Worm (Caenorhabditis elegans) whole organism, L3 larva: ENCODE results near the gene C41H7.2.

Source experiments
- elt-2 ChIP-seq: sonication (generic microtip); optimal IDR thresholded peaks from 2 replicates; lab custom pipeline; 2016; ENCODE audit warnings: missing genetic modification reagents, mild to moderate bottlenecking, missing genetic modification characterization, missing compliant biosample characterization
- fkh-10 ChIP-seq: sonication (generic microtip); optimal IDR thresholded peaks from 2 replicates; lab custom pipeline; 2017; ENCODE audit warnings: missing biosample characterization, missing genetic modification reagents, missing genetic modification characterization
- nhr-12 ChIP-seq: fragments of 150-350 bp; optimal IDR thresholded peaks from 2 replicates; lab custom pipeline; 2014; ENCODE audit warnings: missing biosample characterization, missing genetic modification characterization
- nhr-23 ChIP-seq: fragments of 150-350 bp; optimal IDR thresholded peaks from 2 replicates; lab custom pipeline; 2014; ENCODE audit warnings: missing biosample characterization, missing genetic modification reagents, missing genetic modification characterization
- pqm-1 ChIP-seq: fragments of 150-350 bp; optimal IDR thresholded peaks from 2 replicates; lab custom pipeline; 2017; ENCODE audit warnings: missing biosample characterization, missing genetic modification characterization, inconsistent platforms
- snpc-4 ChIP-seq: fragments of 150-350 bp; optimal IDR thresholded peaks from 2 replicates; lab custom pipeline; 2014; ENCODE audit warnings: missing biosample characterization, missing genetic modification characterization
- unc-39 ChIP-seq: sonication (generic microtip); optimal IDR thresholded peaks from 4 replicates; lab custom pipeline; 2017; ENCODE audit warnings: missing biosample characterization, missing genetic modification characterization
- ztf-11 ChIP-seq: fragments of 150-350 bp; optimal IDR thresholded peaks from 2 replicates; lab custom pipeline; 2014; ENCODE audit warnings: missing biosample characterization, missing genetic modification characterization

DNA sequence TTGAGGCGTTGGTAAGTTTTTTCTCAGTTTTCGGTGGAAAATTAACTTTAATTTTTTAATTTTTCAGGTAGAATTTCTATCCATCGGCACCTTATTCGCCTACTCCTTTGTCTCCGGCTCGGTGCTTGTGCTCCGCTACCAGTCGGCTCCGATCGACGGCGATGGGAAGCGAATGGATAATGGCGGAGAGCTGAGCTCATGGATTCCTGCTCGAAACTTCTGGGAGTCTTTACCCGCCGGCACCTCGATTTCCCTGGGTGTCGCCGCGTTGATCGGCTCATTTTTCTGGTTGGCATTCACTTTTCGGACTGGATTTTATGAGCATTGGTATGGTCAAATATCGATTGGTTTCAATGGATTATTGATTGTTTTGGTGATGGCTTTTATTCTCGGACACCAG is 20.3 kb downstream of the C41H7.2 start:
- TF ChIP-seq fkh-10 (GFP tag; lab: Kevin White, UChicago) (no peak), nhr-12 (tag; lab: Kevin White, UChicago) (no peak), pqm-1 (tag; lab: Kevin White, UChicago) (no peak), elt-2 (tag; lab: Kevin White, UChicago) (no peak), snpc-4 (no peak), ztf-11 (no peak), nhr-23 (tag; lab: Kevin White, UChicago) (no peak), unc-39 (tag; lab: Kevin White, UChicago) (no peak)
